Fruit fly (Drosophila melanogaster) whole organism, embryonic: ENCODE data around the gene CG46318.

Source experiments
- Abd-B ChIP-seq: fragments of 200-800 bp; sonication (Bioruptor generic); optimal IDR thresholded peaks from 2 replicates; lab custom pipeline; 2018; ENCODE audit warnings: missing biosample characterization, mild to moderate bottlenecking, missing genetic modification characterization, moderate library complexity
- C15 ChIP-seq: fragments of 200-800 bp; sonication (Bioruptor generic); IDR thresholded peaks from 3 replicates; pipeline ENCODE4 v1.3.6; 2022; ENCODE audit warnings: missing biosample characterization, missing genetic modification characterization
- CG10366 ChIP-seq: fragments of 200-800 bp; sonication (Bioruptor generic); IDR thresholded peaks from 2 replicates; pipeline ENCODE4 v1.3.6; 2022; ENCODE audit warnings: missing biosample characterization, missing genetic modification characterization
- CG10543 ChIP-seq: fragments of 200-800 bp; sonication (Bioruptor generic); optimal IDR thresholded peaks from 3 replicates; lab custom pipeline; 2017; ENCODE audit warnings: missing biosample characterization, mild to moderate bottlenecking, missing genetic modification characterization, moderate library complexity
- CG10979 ChIP-seq: fragments of 200-800 bp; sonication (Bioruptor generic); optimal IDR thresholded peaks from 2 replicates; lab custom pipeline; 2018; ENCODE audit warnings: missing biosample characterization, mild to moderate bottlenecking, missing genetic modification characterization, moderate library complexity
- CG15011 ChIP-seq: fragments of 200-800 bp; sonication (Bioruptor generic); optimal IDR thresholded peaks from 3 replicates; lab custom pipeline; 2018; ENCODE audit warnings: missing biosample characterization, mild to moderate bottlenecking, missing genetic modification characterization
- CG15514 ChIP-seq: fragments of 200-800 bp; sonication (Bioruptor generic); optimal IDR thresholded peaks from 3 replicates; lab custom pipeline; 2017; ENCODE audit warnings: missing biosample characterization, missing genetic modification characterization, mild to moderate bottlenecking, moderate library complexity, missing genetic modification reagents
- CG18011 ChIP-seq: fragments of 200-800 bp; sonication (Bioruptor generic); optimal IDR thresholded peaks from 2 replicates; lab custom pipeline; 2017; ENCODE audit warnings: missing biosample characterization, missing genetic modification characterization, mild to moderate bottlenecking, moderate library complexity, missing genotype
- CG31388 ChIP-seq: fragments of 200-800 bp; sonication (Bioruptor generic); optimal IDR thresholded peaks from 2 replicates; lab custom pipeline; 2016; ENCODE audit warnings: missing biosample characterization, missing genetic modification characterization
- CG3163 ChIP-seq: fragments of 200-800 bp; sonication (Bioruptor generic); optimal IDR thresholded peaks from 3 replicates; lab custom pipeline; 2016; ENCODE audit warnings: missing biosample characterization, missing genetic modification characterization
- CG32532 ChIP-seq: fragments of 200-800 bp; sonication (Bioruptor generic); IDR thresholded peaks from 2 replicates; pipeline ENCODE4 v1.3.6; 2022; ENCODE audit warnings: missing biosample characterization, missing genetic modification characterization
- CG3726 ChIP-seq: fragments of 200-800 bp; sonication (Bioruptor generic); IDR thresholded peaks from 3 replicates; pipeline ENCODE4, ENCODE4 v1.3.6; 2022; ENCODE audit warnings: missing biosample characterization, missing genetic modification characterization
- CG3847 ChIP-seq: fragments of 200-800 bp; sonication (Bioruptor generic); IDR thresholded peaks from 2 replicates; pipeline ENCODE4 v1.3.6; 2022; ENCODE audit warnings: missing biosample characterization, missing genetic modification characterization
- CG4328 ChIP-seq: fragments of 200-800 bp; sonication (Bioruptor generic); optimal IDR thresholded peaks from 3 replicates; lab custom pipeline; 2017; ENCODE audit warnings: missing biosample characterization, missing genetic modification reagents, missing genetic modification characterization
- CG5180 ChIP-seq: fragments of 200-800 bp; sonication (Bioruptor generic); optimal IDR thresholded peaks from 3 replicates; lab custom pipeline; 2017; ENCODE audit warnings: missing biosample characterization, missing genetic modification characterization, mild to moderate bottlenecking, moderate library complexity, missing genetic modification reagents
- CG6254 ChIP-seq: fragments of 200-800 bp; sonication (Bioruptor generic); optimal IDR thresholded peaks from 3 replicates; lab custom pipeline; 2017; ENCODE audit warnings: mild to moderate bottlenecking, missing biosample characterization, missing genetic modification reagents, missing genetic modification characterization
- CG6683 ChIP-seq: fragments of 200-800 bp; sonication (Bioruptor generic); optimal IDR thresholded peaks from 2 replicates; lab custom pipeline; 2017; ENCODE audit warnings: missing biosample characterization, mild to moderate bottlenecking, missing genetic modification characterization, missing genetic modification reagents
- CG7357 ChIP-seq: fragments of 200-800 bp; sonication (Bioruptor generic); IDR thresholded peaks from 3 replicates; pipeline ENCODE4 v1.3.6; 2022; ENCODE audit warnings: missing biosample characterization, missing genetic modification characterization
- CG7987 ChIP-seq: fragments of 200-800 bp; sonication (Bioruptor generic); optimal IDR thresholded peaks from 2 replicates; lab custom pipeline; 2018; ENCODE audit warnings: missing biosample characterization, mild to moderate bottlenecking, missing genetic modification characterization, moderate library complexity
- CG8290 ChIP-seq, 3 experiments: fragments of 200-800 bp; sonication (Bioruptor generic); optimal IDR thresholded peaks; 2 replicates each; lab custom pipeline; 2016 to 2019; ENCODE audit warnings: missing biosample characterization in 3 of 3, missing genetic modification characterization in 3 of 3, mild to moderate bottlenecking in 2 of 3, moderate library complexity in 1 of 3
- CG8388 ChIP-seq: fragments of 200-800 bp; sonication (Bioruptor generic); optimal IDR thresholded peaks from 2 replicates; lab custom pipeline; 2019; ENCODE audit warnings: missing biosample characterization, mild to moderate bottlenecking, missing genetic modification characterization, moderate library complexity
- CG9437 ChIP-seq: fragments of 200-800 bp; sonication (Bioruptor generic); optimal IDR thresholded peaks from 2 replicates; lab custom pipeline; 2018; ENCODE audit warnings: missing biosample characterization, mild to moderate bottlenecking, missing genetic modification characterization
- Eip74EF ChIP-seq, 2 experiments: fragments of 200-800 bp in 1 of 2; fragments of >200 bp in 1 of 2; sonication (Bioruptor generic) in 1 of 2; optimal IDR thresholded peaks; 2 replicates each; lab custom pipeline; 2017 to 2019; ENCODE audit warnings: missing biosample characterization in 2 of 2, missing genetic modification characterization in 2 of 2, mild to moderate bottlenecking in 1 of 2, moderate library complexity in 1 of 2
- MBD-R2 ChIP-seq: fragments of 200-800 bp; sonication (Bioruptor generic); IDR thresholded peaks from 2 replicates; pipeline ENCODE4 v1.3.6; 2022; ENCODE audit warnings: missing biosample characterization, missing genetic modification characterization
- MESR4 ChIP-seq: fragments of 200-800 bp; sonication (Bioruptor generic); optimal IDR thresholded peaks from 2 replicates; lab custom pipeline; 2018; ENCODE audit warnings: missing biosample characterization, mild to moderate bottlenecking, missing genetic modification characterization, moderate library complexity
- Nf-YA ChIP-seq: fragments of 200-800 bp; sonication (Bioruptor generic); IDR thresholded peaks from 2 replicates; pipeline ENCODE4 v1.3.6; 2022; ENCODE audit warnings: missing biosample characterization, missing genetic modification characterization
- Poxn ChIP-seq: fragments of 200-800 bp; sonication (Bioruptor generic); IDR thresholded peaks from 2 replicates; pipeline ENCODE4 v1.3.6; 2022; ENCODE audit warnings: missing biosample characterization, missing genetic modification characterization
- Sry-β ChIP-seq: fragments of 200-800 bp; sonication (Bioruptor generic); optimal IDR thresholded peaks from 2 replicates; lab custom pipeline; 2018; ENCODE audit warnings: missing biosample characterization, mild to moderate bottlenecking, missing genetic modification characterization, moderate library complexity
- abd-A ChIP-seq: fragments of 200-800 bp; sonication (Bioruptor generic); optimal IDR thresholded peaks from 3 replicates; lab custom pipeline; 2019; ENCODE audit warnings: missing biosample characterization, mild to moderate bottlenecking, missing genetic modification characterization, moderate library complexity
- aop ChIP-seq: fragments of 200-800 bp; sonication (Bioruptor generic); IDR thresholded peaks from 2 replicates; pipeline ENCODE4 v1.3.6; 2022; ENCODE audit warnings: missing biosample characterization, missing genetic modification characterization
- cad ChIP-seq: fragments of >200 bp; optimal IDR thresholded peaks from 2 replicates; lab custom pipeline; 2017; ENCODE audit warnings: missing biosample characterization, missing genetic modification characterization
- ci ChIP-seq: fragments of 200-800 bp; sonication (Bioruptor generic); IDR thresholded peaks from 3 replicates; pipeline ENCODE4 v1.3.6; 2022; ENCODE audit warnings: missing biosample characterization, missing genetic modification characterization
- croc ChIP-seq: fragments of 200-800 bp; sonication (Bioruptor generic); conservative IDR thresholded peaks from 3 replicates; pipeline ENCODE4 v1.3.6; 2022; ENCODE audit warnings: missing biosample characterization, missing genetic modification characterization
- fd102C ChIP-seq: fragments of 200-800 bp; sonication (Bioruptor generic); optimal IDR thresholded peaks from 2 replicates; lab custom pipeline; 2018; ENCODE audit warnings: missing biosample characterization, mild to moderate bottlenecking, missing genetic modification characterization, moderate library complexity
- kah ChIP-seq: fragments of 200-800 bp; sonication (Bioruptor generic); optimal IDR thresholded peaks from 2 replicates; lab custom pipeline; 2018; ENCODE audit warnings: missing biosample characterization, mild to moderate bottlenecking, missing genetic modification characterization
- lov ChIP-seq, 2 experiments: fragments of 200-800 bp in 1 of 2; fragments of >200 bp in 1 of 2; sonication (Bioruptor generic) in 1 of 2; IDR thresholded peaks in 1 of 2; optimal IDR thresholded peaks in 1 of 2; 2 replicates in 1 of 2; 3 replicates in 1 of 2; pipeline versions ENCODE4 v1.3.6 to Lab custom; 2017 to 2022; ENCODE audit warnings: missing biosample characterization in 1 of 2, missing genetic modification characterization in 1 of 2
- luna ChIP-seq: fragments of 200-800 bp; sonication (Bioruptor generic); optimal IDR thresholded peaks from 2 replicates; lab custom pipeline; 2016; ENCODE audit warnings: missing biosample characterization, missing genetic modification characterization
- mld ChIP-seq: fragments of 200-800 bp; sonication (Bioruptor generic); IDR thresholded peaks from 3 replicates; pipeline ENCODE4 v1.3.6; 2022; ENCODE audit warnings: missing biosample characterization, missing genetic modification characterization; ENCODE audit not compliant: partially characterized antibody
- onecut ChIP-seq: fragments of 200-800 bp; sonication (Bioruptor generic); IDR thresholded peaks from 2 replicates; pipeline ENCODE4 v1.3.6; 2022; ENCODE audit warnings: missing biosample characterization, missing genetic modification characterization
- org-1 ChIP-seq: fragments of 200-800 bp; sonication (Bioruptor generic); optimal IDR thresholded peaks from 2 replicates; lab custom pipeline; 2017; ENCODE audit warnings: missing biosample characterization, missing genetic modification characterization
- scrt ChIP-seq: fragments of 200-800 bp; sonication (Bioruptor generic); optimal IDR thresholded peaks from 2 replicates; lab custom pipeline; 2018; ENCODE audit warnings: missing biosample characterization, mild to moderate bottlenecking, missing genetic modification characterization, moderate library complexity
- sima ChIP-seq: fragments of 200-800 bp; sonication (Bioruptor generic); optimal IDR thresholded peaks from 2 replicates; lab custom pipeline; 2016; ENCODE audit warnings: missing biosample characterization, missing genetic modification characterization
- sqz ChIP-seq: fragments of 200-800 bp; sonication (Bioruptor generic); optimal IDR thresholded peaks from 3 replicates; lab custom pipeline; 2018; ENCODE audit warnings: missing biosample characterization, mild to moderate bottlenecking, missing genetic modification characterization
- tap ChIP-seq: fragments of 200-800 bp; optimal IDR thresholded peaks from 3 replicates; lab custom pipeline; 2019; ENCODE audit warnings: missing biosample characterization, mild to moderate bottlenecking, missing genetic modification characterization, moderate library complexity
- ttk ChIP-seq: fragments of 200-800 bp; sonication (Bioruptor generic); IDR thresholded peaks from 2 replicates; pipeline ENCODE4 v2.1.2; 2022; ENCODE audit warnings: missing biosample characterization, missing genetic modification characterization
- usp ChIP-seq: fragments of >200 bp; optimal IDR thresholded peaks from 2 replicates; lab custom pipeline; 2017; ENCODE audit warnings: missing biosample characterization, missing genetic modification characterization
- zen2 ChIP-seq: fragments of 200-800 bp; sonication (Bioruptor generic); IDR thresholded peaks from 3 replicates; pipeline ENCODE4 v1.3.6; 2022; ENCODE audit warnings: missing biosample characterization, missing genetic modification characterization; ENCODE audit not compliant: partially characterized antibody

Gene CG46318

DNA sequence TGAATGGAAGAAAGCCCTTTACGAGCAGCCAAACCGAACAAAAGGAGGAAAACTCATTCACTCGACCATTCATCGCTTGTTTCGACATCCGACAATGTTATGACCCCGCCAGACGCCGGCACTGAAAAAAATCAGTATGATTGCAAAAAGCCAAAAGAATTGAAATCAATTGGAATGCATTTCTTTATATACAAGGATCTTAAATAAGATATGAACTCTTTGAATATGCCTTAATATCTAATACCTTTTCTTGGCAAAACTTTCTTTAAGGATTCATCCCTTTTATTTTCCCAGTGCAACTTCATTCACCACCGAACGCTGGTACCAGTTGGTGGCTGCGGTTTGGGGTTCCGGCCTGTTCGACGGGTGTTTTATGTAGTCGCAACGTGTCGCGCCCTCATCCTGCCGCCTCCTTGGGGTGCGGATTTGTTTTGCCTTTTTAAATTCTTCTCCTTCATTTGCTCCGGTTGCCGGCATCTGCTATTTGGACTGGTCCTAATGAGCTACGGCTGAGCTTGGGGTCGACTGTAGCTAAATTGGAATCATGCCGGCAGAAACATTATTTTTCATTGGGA lies 39.5 kb downstream of the CG46318 start (continued):
- TF ChIP-seq MESR4 (GFP tag; lab: Kevin White, UChicago): peak; percentile 13
- TF ChIP-seq onecut (GFP tag; lab: Robert Waterston, UW): peak; percentile 82
- peak; percentile 88 for TF ChIP-seq CG4328
- peak; percentile 4 for TF ChIP-seq CG7987 (GFP tag; lab: Kevin White, UChicago)
- no peak for TF ChIP-seq CG31388 (GFP tag; lab: Kevin White, UChicago)
- TF ChIP-seq MBD-R2 (GFP tag; lab: Robert Waterston, UW): peak; percentile 60; the same call in 1 of the 2 replicates
- peak; percentile 81 for TF ChIP-seq Abd-B (GFP tag; lab: Kevin White, UChicago)
- TF ChIP-seq Nf-YA (GFP tag; lab: Robert Waterston, UW): peak; percentile 79
- peak; percentile 87 for TF ChIP-seq CG5180 (GFP tag; lab: Kevin White, UChicago)
- no peak for TF ChIP-seq mld
- peak; percentile 89 for TF ChIP-seq CG6683
- peak; percentile 65 for TF ChIP-seq luna
- peak; percentile 62 for TF ChIP-seq kah
- peak; percentile 75 for TF ChIP-seq sqz (GFP tag; lab: Kevin White, UChicago)
- TF ChIP-seq CG18011: peak; percentile 58
- no peak; the same call in none of the 2 replicates for TF ChIP-seq ttk (GFP tag; lab: Robert Waterston, UW)
- peak; percentile 92 for TF ChIP-seq ci
- peak; percentile 84 for TF ChIP-seq CG10366
- peak; percentile 77 for TF ChIP-seq CG15514 (GFP tag; lab: Kevin White, UChicago)
- no peak for TF ChIP-seq Poxn (GFP tag; lab: Robert Waterston, UW)
- no peak for TF ChIP-seq cad (GFP tag; lab: Kevin White, UChicago)
- TF ChIP-seq zen2 (GFP tag; lab: Robert Waterston, UW): no peak
- TF ChIP-seq tap: peak; percentile 86
- TF ChIP-seq Sry-β: no peak
- 0 out of 3 replicates have a peak, but pooled peaks have one; percentile 57 for TF ChIP-seq CG3726 (GFP tag; lab: Robert Waterston, UW)
- no peak for TF ChIP-seq CG8290 (GFP tag; optimal IDR thresholded peaks at IDR 0.05; lab: Kevin White, UChicago)
- TF ChIP-seq CG8290 (tag; optimal IDR thresholded peaks at IDR 0.05; lab: Kevin White, UChicago): peak in 1 of 2 experiments; percentile 86
- TF ChIP-seq CG10543 (GFP tag; lab: Kevin White, UChicago): peak; percentile 94
- TF ChIP-seq CG6254 (GFP tag; lab: Kevin White, UChicago): peak; percentile 62
- peak; percentile 87 for TF ChIP-seq CG32532
- TF ChIP-seq fd102C: no peak
- TF ChIP-seq sima (GFP tag; lab: Kevin White, UChicago): peak; percentile 30
- peak; percentile 63 for TF ChIP-seq CG3163
- peak; percentile 86 for TF ChIP-seq CG10979 (tag; lab: Kevin White, UChicago)
- peak; percentile 81 for TF ChIP-seq CG8388 (GFP tag; lab: Kevin White, UChicago)
- peak; percentile 70 for TF ChIP-seq CG7357
- no peak for TF ChIP-seq lov (optimal IDR thresholded peaks at IDR 0.05; lab: Kevin White, UChicago)
- TF ChIP-seq lov (GFP tag; IDR thresholded peaks at IDR 0.05; lab: Robert Waterston, UW): 0 out of 3 replicates have a peak, but pooled peaks have one; percentile 12
- peak; percentile 70 for TF ChIP-seq CG9437
- peak; percentile 88 for TF ChIP-seq org-1 (GFP tag; lab: Kevin White, UChicago)
- TF ChIP-seq aop (GFP tag; lab: Robert Waterston, UW): no peak
- peak; percentile 97 for TF ChIP-seq abd-A
- TF ChIP-seq croc (GFP tag; lab: Robert Waterston, UW): peak; percentile 73; the same call in 2 of the 3 replicates
- peak; percentile 89 for TF ChIP-seq scrt (GFP tag; lab: Kevin White, UChicago)
- peak; percentile 73 for TF ChIP-seq CG15011 (GFP tag; lab: Kevin White, UChicago)
- peak; percentile 77 for TF ChIP-seq CG3847 (GFP tag; lab: Robert Waterston, UW)
- TF ChIP-seq Eip74EF (GFP tag; optimal IDR thresholded peaks at IDR 0.05; lab: Kevin White, UChicago): peak in 1 of 2 experiments; percentile 79
- TF ChIP-seq C15: 0 out of 3 replicates have a peak, but pooled peaks have one; percentile 59
- TF ChIP-seq usp: no peak
